Worm (Caenorhabditis elegans) whole organism, young adult: ENCODE results near the gene gex-5.

Experiments used
- B0019.2 ChIP-seq: fragments of 200-800 bp; sonication (Bioruptor generic); conservative IDR thresholded peaks from 2 replicates; pipeline ENCODE4 v1.3.6; 2022; ENCODE audit warnings: missing genetic modification reagents, missing genetic modification characterization, missing compliant biosample characterization
- B0336.3 ChIP-seq: fragments of 200-800 bp; sonication (Bioruptor generic); IDR thresholded peaks from 2 replicates; pipeline ENCODE4 v1.3.6; 2022; ENCODE audit warnings: missing genetic modification characterization, missing compliant biosample characterization
- C06A6.2 ChIP-seq: fragments of 200-800 bp; sonication (Bioruptor generic); conservative IDR thresholded peaks from 2 replicates; pipeline ENCODE4 v1.3.6; 2022; ENCODE audit warnings: missing genetic modification characterization, missing compliant biosample characterization
- C17E4.6 ChIP-seq: fragments of 200-800 bp; sonication (Bioruptor generic); IDR thresholded peaks from 2 replicates; pipeline ENCODE4 v1.3.6; 2022; ENCODE audit warnings: missing genetic modification reagents, missing genetic modification characterization, missing compliant biosample characterization
- D2030.7 ChIP-seq: fragments of 200-800 bp; sonication (Bioruptor generic); IDR thresholded peaks from 2 replicates; pipeline ENCODE4 v1.3.6; 2022; ENCODE audit warnings: missing genetic modification reagents, missing genetic modification characterization, missing compliant biosample characterization
- F23B12.7 ChIP-seq: sonication (generic microtip); optimal IDR thresholded peaks from 2 replicates; lab custom pipeline; 2017; ENCODE audit warnings: missing genetic modification characterization, mild to moderate bottlenecking, missing compliant biosample characterization, antibody characterized with exemption, moderate library complexity; ENCODE audit not compliant: insufficient read depth
- F37B4.10 ChIP-seq: fragments of 200-800 bp; sonication (Bioruptor generic); IDR thresholded peaks from 2 replicates; pipeline ENCODE4 v1.3.6; 2022; ENCODE audit warnings: missing genetic modification characterization, missing compliant biosample characterization
- F57A8.1 ChIP-seq: fragments of 200-800 bp; sonication (Bioruptor generic); optimal IDR thresholded peaks from 2 replicates; lab custom pipeline; 2018; ENCODE audit warnings: mild to moderate bottlenecking, missing genetic modification characterization, moderate library complexity, missing compliant biosample characterization
- K11D2.4 ChIP-seq: fragments of 200-800 bp; sonication (Bioruptor generic); IDR thresholded peaks from 2 replicates; pipeline ENCODE4 v1.3.6; 2022; ENCODE audit warnings: missing genetic modification reagents, missing genetic modification characterization, missing compliant biosample characterization
- Y53G8AR.9 ChIP-seq: fragments of 200-800 bp; sonication (Bioruptor generic); conservative IDR thresholded peaks from 2 replicates; pipeline ENCODE4 v1.3.6; 2022; ENCODE audit warnings: missing genetic modification reagents, missing genetic modification characterization, missing compliant biosample characterization
- Y79H2A.3 ChIP-seq: fragments of 200-800 bp; sonication (Bioruptor generic); conservative IDR thresholded peaks from 2 replicates; pipeline ENCODE4 v1.3.6; 2022; ENCODE audit warnings: missing genetic modification reagents, missing genetic modification characterization, missing compliant biosample characterization
- ZK185.1 ChIP-seq: sonication (generic microtip); optimal IDR thresholded peaks from 2 replicates; lab custom pipeline; 2016; ENCODE audit warnings: mild to moderate bottlenecking, missing genetic modification characterization, missing compliant biosample characterization; ENCODE audit not compliant: poor library complexity, severe bottlenecking
- akir-1 ChIP-seq: fragments of 200-800 bp; sonication (Bioruptor generic); optimal IDR thresholded peaks from 2 replicates; lab custom pipeline; 2018; ENCODE audit warnings: mild to moderate bottlenecking, missing genetic modification characterization, moderate library complexity, missing compliant biosample characterization
- athp-1 ChIP-seq: sonication (generic microtip); optimal IDR thresholded peaks from 2 replicates; lab custom pipeline; 2017; ENCODE audit warnings: mild to moderate bottlenecking, missing genetic modification characterization, missing compliant biosample characterization
- attf-3 ChIP-seq: fragments of 200-800 bp; sonication (Bioruptor generic); conservative IDR thresholded peaks from 2 replicates; pipeline ENCODE4 v1.3.6; 2022; ENCODE audit warnings: missing genetic modification reagents, missing genetic modification characterization, missing compliant biosample characterization
- bed-2 ChIP-seq: fragments of 200-800 bp; sonication (Bioruptor generic); IDR thresholded peaks from 2 replicates; pipeline ENCODE4 v1.3.6; 2022; ENCODE audit warnings: missing genetic modification reagents, missing genetic modification characterization, missing compliant biosample characterization
- cebp-1 ChIP-seq, 2 experiments: fragments of 200-800 bp in 1 of 2; sonication (Bioruptor generic) in 1 of 2; sonication (generic microtip) in 1 of 2; IDR thresholded peaks in 1 of 2; optimal IDR thresholded peaks in 1 of 2; 2 replicates each; pipeline versions ENCODE4 v1.3.6 to Lab custom; 2017 to 2022; ENCODE audit warnings: missing compliant biosample characterization in 2 of 2, missing genetic modification characterization in 2 of 2, mild to moderate bottlenecking in 1 of 2, missing genetic modification reagents in 1 of 2, moderate library complexity in 1 of 2
- ceh-100 ChIP-seq: fragments of 200-800 bp; sonication (Bioruptor generic); IDR thresholded peaks from 2 replicates; pipeline ENCODE4 v1.3.6; 2022; ENCODE audit warnings: missing genetic modification reagents, missing genetic modification characterization, missing compliant biosample characterization
- ceh-91 ChIP-seq: fragments of 200-800 bp; sonication (Bioruptor generic); IDR thresholded peaks from 2 replicates; pipeline ENCODE4 v1.3.6; 2022; ENCODE audit warnings: missing genetic modification reagents, missing genetic modification characterization, missing compliant biosample characterization
- efl-1 ChIP-seq: fragments of 150-350 bp; optimal IDR thresholded peaks from 2 replicates; lab custom pipeline; 2014; ENCODE audit warnings: missing biosample characterization, missing genetic modification reagents, missing genetic modification characterization
- ets-4 ChIP-seq: fragments of 200-800 bp; sonication (Bioruptor generic); optimal IDR thresholded peaks from 2 replicates; lab custom pipeline; 2018; ENCODE audit warnings: mild to moderate bottlenecking, missing genetic modification characterization, missing compliant biosample characterization
- hmg-1.2 ChIP-seq: fragments of 200-800 bp; sonication (Bioruptor generic); IDR thresholded peaks from 2 replicates; pipeline ENCODE4 v1.3.6; 2022; ENCODE audit warnings: missing genetic modification reagents, missing genetic modification characterization, missing compliant biosample characterization
- let-607 ChIP-seq, 2 experiments: fragments of 200-800 bp in 1 of 2; sonication (Bioruptor generic) in 1 of 2; sonication (generic microtip) in 1 of 2; optimal IDR thresholded peaks; 2 replicates each; lab custom pipeline; 2016 to 2018; ENCODE audit warnings: mild to moderate bottlenecking in 2 of 2, missing compliant biosample characterization in 2 of 2, missing genetic modification characterization in 2 of 2, moderate library complexity in 2 of 2, missing genotype in 1 of 2
- lin-26 ChIP-seq: fragments of 200-800 bp; sonication (Bioruptor generic); IDR thresholded peaks from 2 replicates; pipeline ENCODE4 v1.3.6; 2022; ENCODE audit warnings: missing genetic modification reagents, missing genetic modification characterization, missing compliant biosample characterization
- lin-35 ChIP-seq, 3 experiments: fragments of 150-350 bp in 2 of 3; sonication (generic microtip) in 1 of 3; optimal IDR thresholded peaks; 2 replicates each; lab custom pipeline; 2014 to 2018; ENCODE audit warnings: missing biosample characterization in 3 of 3, missing genetic modification characterization in 3 of 3, missing genetic modification reagents in 3 of 3
- lin-54 ChIP-seq: fragments of 200-800 bp; sonication (Bioruptor generic); optimal IDR thresholded peaks from 2 replicates; lab custom pipeline; 2018; ENCODE audit warnings: mild to moderate bottlenecking, missing genetic modification characterization, missing compliant biosample characterization
- madf-3 ChIP-seq: fragments of 200-800 bp; sonication (Bioruptor generic); IDR thresholded peaks from 2 replicates; pipeline ENCODE4 v1.3.6; 2022; ENCODE audit warnings: missing genetic modification reagents, missing genetic modification characterization, missing compliant biosample characterization
- mcd-1 ChIP-seq: fragments of 200-800 bp; sonication (Bioruptor generic); IDR thresholded peaks from 2 replicates; pipeline ENCODE4 v1.3.6; 2022; ENCODE audit warnings: missing genetic modification reagents, missing genetic modification characterization, missing compliant biosample characterization
- mxl-1 ChIP-seq: sonication (generic microtip); optimal IDR thresholded peaks from 2 replicates; lab custom pipeline; 2016; ENCODE audit warnings: missing genetic modification characterization, missing compliant biosample characterization
- nfya-2 ChIP-seq: fragments of 200-800 bp; sonication (Bioruptor generic); IDR thresholded peaks from 2 replicates; pipeline ENCODE4 v1.3.6; 2022; ENCODE audit warnings: missing genetic modification reagents, missing genetic modification characterization, missing compliant biosample characterization
- pbrm-1 ChIP-seq: fragments of 200-800 bp; sonication (Bioruptor generic); IDR thresholded peaks from 2 replicates; pipeline ENCODE4 v1.3.6; 2022; ENCODE audit warnings: missing genetic modification reagents, missing genetic modification characterization, missing compliant biosample characterization
- sea-2 ChIP-seq: fragments of 200-800 bp; sonication (Bioruptor generic); IDR thresholded peaks from 2 replicates; pipeline ENCODE4 v1.3.6; 2022; ENCODE audit warnings: missing genetic modification characterization, missing compliant biosample characterization
- snpc-1.1 ChIP-seq: sonication (generic microtip); optimal IDR thresholded peaks from 2 replicates; lab custom pipeline; 2017; ENCODE audit warnings: missing genetic modification characterization, mild to moderate bottlenecking, missing compliant biosample characterization, antibody characterized with exemption, moderate library complexity, missing genotype, missing genetic modification reagents; ENCODE audit not compliant: insufficient read depth
- snpc-4 ChIP-seq, 5 experiments: fragments of 150-350 bp in 1 of 5; sonication (generic microtip) in 4 of 5; optimal IDR thresholded peaks; 2 replicates each; lab custom pipeline; 2014 to 2018; ENCODE audit warnings: missing genetic modification characterization in 5 of 5, missing biosample characterization in 3 of 5, antibody characterized with exemption in 2 of 5, mild to moderate bottlenecking in 2 of 5, missing compliant biosample characterization in 2 of 5, missing genotype in 2 of 5, moderate library complexity in 2 of 5, missing genetic modification reagents in 1 of 5
- somi-1 ChIP-seq: fragments of 200-800 bp; sonication (Bioruptor generic); optimal IDR thresholded peaks from 2 replicates; lab custom pipeline; 2018; ENCODE audit warnings: mild to moderate bottlenecking, missing genetic modification characterization, missing compliant biosample characterization
- tbp1 ChIP-seq: fragments of 200-800 bp; sonication (Bioruptor generic); optimal IDR thresholded peaks from 2 replicates; lab custom pipeline; 2018; ENCODE audit warnings: mild to moderate bottlenecking, missing genetic modification characterization, missing compliant biosample characterization
- tbx-9 ChIP-seq: sonication (generic microtip); optimal IDR thresholded peaks from 2 replicates; lab custom pipeline; 2016; ENCODE audit warnings: borderline replicate concordance, missing genetic modification characterization, inconsistent platforms, missing compliant biosample characterization
- tlf-1 ChIP-seq: fragments of 200-800 bp; sonication (Bioruptor generic); optimal IDR thresholded peaks from 2 replicates; lab custom pipeline; 2018; ENCODE audit warnings: mild to moderate bottlenecking, missing genetic modification characterization, missing compliant biosample characterization
- unc-62 ChIP-seq: fragments of 150-350 bp; optimal IDR thresholded peaks from 2 replicates; lab custom pipeline; 2014; ENCODE audit warnings: missing biosample characterization, missing genetic modification reagents, missing genetic modification characterization
- xnd-1 ChIP-seq: sonication (generic microtip); optimal IDR thresholded peaks from 2 replicates; lab custom pipeline; 2016; ENCODE audit warnings: missing genotype, missing genetic modification reagents, missing genetic modification characterization, missing compliant biosample characterization
- zfh-2 ChIP-seq: fragments of 200-800 bp; sonication (Bioruptor generic); conservative IDR thresholded peaks from 2 replicates; pipeline ENCODE4 v1.3.6; 2022; ENCODE audit warnings: missing genetic modification reagents, missing genetic modification characterization, missing compliant biosample characterization
- ztf-18 ChIP-seq: sonication (generic microtip); optimal IDR thresholded peaks from 2 replicates; lab custom pipeline; 2016; ENCODE audit warnings: missing genotype, mild to moderate bottlenecking, missing genetic modification characterization, missing compliant biosample characterization
- ztf-25 ChIP-seq: fragments of 200-800 bp; sonication (Bioruptor generic); IDR thresholded peaks from 2 replicates; pipeline ENCODE4 v1.3.6; 2022; ENCODE audit warnings: missing genetic modification reagents, missing genetic modification characterization, missing compliant biosample characterization
- ztf-26 ChIP-seq: sonication (generic microtip); optimal IDR thresholded peaks from 2 replicates; lab custom pipeline; 2017; ENCODE audit warnings: missing genetic modification characterization, missing compliant biosample characterization

The gex-5 gene

ce11 chrIII:4796039-4796438, 14.3 kb upstream of the gex-5 start (continued):
- TF ChIP-seq akir-1 (GFP tag; lab: Kevin White, UChicago), result no peak
- TF ChIP-seq F23B12.7, result peak; percentile 15
- no peak for TF ChIP-seq mxl-1 (tag; lab: Kevin White, UChicago)
- TF ChIP-seq snpc-4 (GFP tag; optimal IDR thresholded peaks at IDR 0.05; lab: Kevin White, UChicago), result no peak
- TF ChIP-seq snpc-4 (tag; optimal IDR thresholded peaks at IDR 0.05; lab: Kevin White, UChicago), result peak; percentile 13 to 62 (median 54)
- 0 out of 2 replicates have a peak, but pooled peaks have one; percentile 51 for TF ChIP-seq Y53G8AR.9 (GFP tag; lab: Robert Waterston, UW)
- TF ChIP-seq unc-62 (GFP tag; lab: Kevin White, UChicago), result peak; percentile 19
- TF ChIP-seq D2030.7, result no peak
- TF ChIP-seq lin-54 (GFP tag; lab: Kevin White, UChicago), result peak; percentile 56
- TF ChIP-seq K11D2.4 (GFP tag; lab: Robert Waterston, UW), result peak; percentile 20; the same call in 1 of the 2 replicates
- TF ChIP-seq mcd-1 (GFP tag; lab: Robert Waterston, UW), result peak; percentile 59
- TF ChIP-seq C17E4.6 (GFP tag; lab: Robert Waterston, UW), result no peak
- TF ChIP-seq xnd-1 (tag; lab: Kevin White, UChicago), result no peak
- no peak for TF ChIP-seq madf-3 (GFP tag; lab: Robert Waterston, UW)
- peak; percentile 47 for TF ChIP-seq ZK185.1 (tag; lab: Kevin White, UChicago)
- TF ChIP-seq tbp1 (GFP tag; lab: Kevin White, UChicago), result peak; percentile 48
- no peak for TF ChIP-seq B0336.3 (GFP tag; lab: Robert Waterston, UW)
- TF ChIP-seq lin-35 (GFP tag; optimal IDR thresholded peaks at IDR 0.05; lab: Kevin White, UChicago), result peak in 1 of 3 experiments; percentile 42
- 0 out of 2 replicates have a peak, but pooled peaks have one; percentile 8 for TF ChIP-seq lin-26 (GFP tag; lab: Robert Waterston, UW)
- peak; percentile 84 for TF ChIP-seq hmg-1.2 (GFP tag; lab: Robert Waterston, UW)
- no peak for TF ChIP-seq ceh-100 (GFP tag; lab: Robert Waterston, UW)
- TF ChIP-seq Y79H2A.3 (GFP tag; lab: Robert Waterston, UW), result no peak
- TF ChIP-seq zfh-2 (GFP tag; lab: Robert Waterston, UW), result no peak
- peak in 1 of 2 experiments; percentile 17 for TF ChIP-seq let-607 (tag; optimal IDR thresholded peaks at IDR 0.05; lab: Kevin White, UChicago)
- TF ChIP-seq nfya-2 (GFP tag; lab: Robert Waterston, UW), result no peak
- peak; percentile 62; the same call in 1 of the 2 replicates for TF ChIP-seq pbrm-1 (GFP tag; lab: Robert Waterston, UW)
- no peak for TF ChIP-seq attf-3 (GFP tag; lab: Robert Waterston, UW)
- TF ChIP-seq bed-2, result no peak
- TF ChIP-seq cebp-1 (GFP tag; IDR thresholded peaks at IDR 0.05; lab: Robert Waterston, UW), result peak; percentile 54; the same call in 1 of the 2 replicates
- peak; percentile 89 for TF ChIP-seq cebp-1 (tag; optimal IDR thresholded peaks at IDR 0.05; lab: Kevin White, UChicago)
- TF ChIP-seq sea-2, result no peak
- TF ChIP-seq C06A6.2, result no peak
- peak; percentile 56 for TF ChIP-seq ztf-18
- no peak for TF ChIP-seq efl-1
- peak; percentile 73 for TF ChIP-seq somi-1 (GFP tag; lab: Kevin White, UChicago)
- TF ChIP-seq F57A8.1, result no peak
- no peak for TF ChIP-seq F37B4.10 (GFP tag; lab: Robert Waterston, UW)
- no peak for TF ChIP-seq ztf-25 (GFP tag; lab: Robert Waterston, UW)
- TF ChIP-seq B0019.2, result no peak
- TF ChIP-seq snpc-1.1, result peak; percentile 30
- TF ChIP-seq tbx-9, result no peak
- peak; percentile 73 for TF ChIP-seq athp-1 (tag; lab: Kevin White, UChicago)
- TF ChIP-seq ztf-26 (tag; lab: Kevin White, UChicago), result peak; percentile 15
- TF ChIP-seq tlf-1 (GFP tag; lab: Kevin White, UChicago), result peak; percentile 19
- no peak for TF ChIP-seq ceh-91 (GFP tag; lab: Robert Waterston, UW)
- TF ChIP-seq ets-4 (GFP tag; lab: Kevin White, UChicago), result peak; percentile 22
